Worm (Caenorhabditis elegans) whole organism, young adult: ENCODE data around the gene best-9.

ENCODE experiments used
- B0336.3 ChIP-seq: fragments of 200-800 bp; sonication (Bioruptor generic); IDR thresholded peaks from 2 replicates; pipeline ENCODE4 v1.3.6; 2022; ENCODE audit warnings: missing genetic modification characterization, missing compliant biosample characterization
- D2030.7 ChIP-seq: fragments of 200-800 bp; sonication (Bioruptor generic); IDR thresholded peaks from 2 replicates; pipeline ENCODE4 v1.3.6; 2022; ENCODE audit warnings: missing genetic modification reagents, missing genetic modification characterization, missing compliant biosample characterization
- F23B12.7 ChIP-seq: sonication (generic microtip); optimal IDR thresholded peaks from 2 replicates; lab custom pipeline; 2017; ENCODE audit warnings: missing genetic modification characterization, mild to moderate bottlenecking, missing compliant biosample characterization, antibody characterized with exemption, moderate library complexity; ENCODE audit not compliant: insufficient read depth
- F37B4.10 ChIP-seq: fragments of 200-800 bp; sonication (Bioruptor generic); IDR thresholded peaks from 2 replicates; pipeline ENCODE4 v1.3.6; 2022; ENCODE audit warnings: missing genetic modification characterization, missing compliant biosample characterization
- F39B2.1 ChIP-seq: fragments of 200-800 bp; sonication (Bioruptor generic); IDR thresholded peaks from 2 replicates; pipeline ENCODE4 v1.3.6; 2022; ENCODE audit warnings: missing genetic modification reagents, missing genetic modification characterization, missing compliant biosample characterization
- F52B5.7 ChIP-seq: sonication (generic microtip); optimal IDR thresholded peaks from 2 replicates; lab custom pipeline; 2016; ENCODE audit warnings: mild to moderate bottlenecking, missing genetic modification characterization, missing compliant biosample characterization
- F55B11.4 ChIP-seq: sonication (generic microtip); optimal IDR thresholded peaks from 2 replicates; lab custom pipeline; 2016; ENCODE audit warnings: missing compliant biosample characterization, missing genetic modification characterization, borderline replicate concordance; ENCODE audit not compliant: insufficient read depth
- F57A8.1 ChIP-seq: fragments of 200-800 bp; sonication (Bioruptor generic); optimal IDR thresholded peaks from 2 replicates; lab custom pipeline; 2018; ENCODE audit warnings: mild to moderate bottlenecking, missing genetic modification characterization, moderate library complexity, missing compliant biosample characterization
- K12H6.12 ChIP-seq: fragments of 200-800 bp; sonication (Bioruptor generic); optimal IDR thresholded peaks from 2 replicates; lab custom pipeline; 2018; ENCODE audit warnings: mild to moderate bottlenecking, missing genetic modification characterization, missing compliant biosample characterization
- Y53F4B.3 ChIP-seq: fragments of 200-800 bp; sonication (Bioruptor generic); IDR thresholded peaks from 2 replicates; pipeline ENCODE4 v1.3.6; 2022; ENCODE audit warnings: missing genetic modification reagents, missing genetic modification characterization, missing compliant biosample characterization
- Y53G8AR.9 ChIP-seq: fragments of 200-800 bp; sonication (Bioruptor generic); conservative IDR thresholded peaks from 2 replicates; pipeline ENCODE4 v1.3.6; 2022; ENCODE audit warnings: missing genetic modification reagents, missing genetic modification characterization, missing compliant biosample characterization
- Y56A3A.18 ChIP-seq: fragments of 200-800 bp; sonication (Bioruptor generic); IDR thresholded peaks from 2 replicates; pipeline ENCODE4 v1.3.6; 2022; ENCODE audit warnings: missing genetic modification reagents, missing genetic modification characterization, missing compliant biosample characterization
- ZK185.1 ChIP-seq: sonication (generic microtip); optimal IDR thresholded peaks from 2 replicates; lab custom pipeline; 2016; ENCODE audit warnings: mild to moderate bottlenecking, missing genetic modification characterization, missing compliant biosample characterization; ENCODE audit not compliant: poor library complexity, severe bottlenecking
- akir-1 ChIP-seq: fragments of 200-800 bp; sonication (Bioruptor generic); optimal IDR thresholded peaks from 2 replicates; lab custom pipeline; 2018; ENCODE audit warnings: mild to moderate bottlenecking, missing genetic modification characterization, moderate library complexity, missing compliant biosample characterization
- atf-7 ChIP-seq: sonication (generic microtip); optimal IDR thresholded peaks from 2 replicates; lab custom pipeline; 2017; ENCODE audit warnings: mild to moderate bottlenecking, missing genetic modification characterization, missing compliant biosample characterization
- attf-3 ChIP-seq: fragments of 200-800 bp; sonication (Bioruptor generic); conservative IDR thresholded peaks from 2 replicates; pipeline ENCODE4 v1.3.6; 2022; ENCODE audit warnings: missing genetic modification reagents, missing genetic modification characterization, missing compliant biosample characterization
- ccch-3 ChIP-seq: fragments of 200-800 bp; sonication (Bioruptor generic); optimal IDR thresholded peaks from 2 replicates; lab custom pipeline; 2018; ENCODE audit warnings: mild to moderate bottlenecking, missing genetic modification characterization, missing compliant biosample characterization
- cebp-2 ChIP-seq: fragments of 200-800 bp; sonication (Bioruptor generic); IDR thresholded peaks from 2 replicates; pipeline ENCODE4 v1.3.6; 2022; ENCODE audit warnings: missing genetic modification characterization, missing compliant biosample characterization
- ceh-100 ChIP-seq: fragments of 200-800 bp; sonication (Bioruptor generic); IDR thresholded peaks from 2 replicates; pipeline ENCODE4 v1.3.6; 2022; ENCODE audit warnings: missing genetic modification reagents, missing genetic modification characterization, missing compliant biosample characterization
- ceh-27 ChIP-seq: fragments of 200-800 bp; sonication (Bioruptor generic); optimal IDR thresholded peaks from 2 replicates; lab custom pipeline; 2018; ENCODE audit warnings: mild to moderate bottlenecking, missing genetic modification characterization, moderate library complexity, missing compliant biosample characterization
- ceh-91 ChIP-seq: fragments of 200-800 bp; sonication (Bioruptor generic); IDR thresholded peaks from 2 replicates; pipeline ENCODE4 v1.3.6; 2022; ENCODE audit warnings: missing genetic modification reagents, missing genetic modification characterization, missing compliant biosample characterization
- dox-1 ChIP-seq: fragments of 200-800 bp; sonication (Bioruptor generic); IDR thresholded peaks from 2 replicates; pipeline ENCODE4 v1.3.6; 2022; ENCODE audit warnings: missing genetic modification reagents, missing genetic modification characterization, missing compliant biosample characterization
- dpff-1 ChIP-seq: sonication (generic microtip); optimal IDR thresholded peaks from 2 replicates; lab custom pipeline; 2017; ENCODE audit warnings: mild to moderate bottlenecking, missing genetic modification characterization, missing compliant biosample characterization
- efl-1 ChIP-seq: fragments of 150-350 bp; optimal IDR thresholded peaks from 2 replicates; lab custom pipeline; 2014; ENCODE audit warnings: missing biosample characterization, missing genetic modification reagents, missing genetic modification characterization
- egl-18 ChIP-seq: fragments of 200-800 bp; sonication (Bioruptor generic); IDR thresholded peaks from 2 replicates; pipeline ENCODE4 v1.3.6; 2022; ENCODE audit warnings: missing genetic modification reagents, missing genetic modification characterization, missing compliant biosample characterization
- ekl-4 ChIP-seq: fragments of 200-800 bp; sonication (Bioruptor generic); IDR thresholded peaks from 2 replicates; pipeline ENCODE4 v1.3.6; 2022; ENCODE audit warnings: missing genetic modification reagents, missing genetic modification characterization, missing compliant biosample characterization
- ets-4 ChIP-seq: fragments of 200-800 bp; sonication (Bioruptor generic); optimal IDR thresholded peaks from 2 replicates; lab custom pipeline; 2018; ENCODE audit warnings: mild to moderate bottlenecking, missing genetic modification characterization, missing compliant biosample characterization
- fkh-3 ChIP-seq: sonication (generic microtip); optimal IDR thresholded peaks from 2 replicates; lab custom pipeline; 2016; ENCODE audit warnings: mild to moderate bottlenecking, missing genetic modification characterization, missing compliant biosample characterization
- lin-35 ChIP-seq, 3 experiments: fragments of 150-350 bp in 2 of 3; sonication (generic microtip) in 1 of 3; optimal IDR thresholded peaks; 2 replicates each; lab custom pipeline; 2014 to 2018; ENCODE audit warnings: missing biosample characterization in 3 of 3, missing genetic modification characterization in 3 of 3, missing genetic modification reagents in 3 of 3
- lir-1 ChIP-seq: fragments of 200-800 bp; sonication (Bioruptor generic); conservative IDR thresholded peaks from 2 replicates; pipeline ENCODE4 v1.3.6; 2022; ENCODE audit warnings: missing genetic modification reagents, missing genetic modification characterization, missing compliant biosample characterization
- mcd-1 ChIP-seq: fragments of 200-800 bp; sonication (Bioruptor generic); IDR thresholded peaks from 2 replicates; pipeline ENCODE4 v1.3.6; 2022; ENCODE audit warnings: missing genetic modification reagents, missing genetic modification characterization, missing compliant biosample characterization
- nfya-1 ChIP-seq: sonication (generic microtip); optimal IDR thresholded peaks from 2 replicates; lab custom pipeline; 2017; ENCODE audit warnings: antibody characterized with exemption, missing compliant biosample characterization, missing genetic modification characterization, borderline replicate concordance; ENCODE audit not compliant: insufficient read depth
- nhr-179 ChIP-seq: sonication (generic microtip); optimal IDR thresholded peaks from 2 replicates; lab custom pipeline; 2016; ENCODE audit warnings: mild to moderate bottlenecking, missing genetic modification characterization, missing compliant biosample characterization
- nhr-80 ChIP-seq: sonication (generic microtip); optimal IDR thresholded peaks from 2 replicates; lab custom pipeline; 2016; ENCODE audit warnings: missing genetic modification characterization, missing compliant biosample characterization
- nhr-90 ChIP-seq: sonication (generic microtip); optimal IDR thresholded peaks from 2 replicates; lab custom pipeline; 2016; ENCODE audit warnings: missing genotype, mild to moderate bottlenecking, missing genetic modification characterization, missing compliant biosample characterization
- pbrm-1 ChIP-seq: fragments of 200-800 bp; sonication (Bioruptor generic); IDR thresholded peaks from 2 replicates; pipeline ENCODE4 v1.3.6; 2022; ENCODE audit warnings: missing genetic modification reagents, missing genetic modification characterization, missing compliant biosample characterization
- rcor-1 ChIP-seq: fragments of 200-800 bp; sonication (Bioruptor generic); IDR thresholded peaks from 2 replicates; pipeline ENCODE4 v1.3.6; 2022; ENCODE audit warnings: missing genetic modification reagents, missing genetic modification characterization, missing compliant biosample characterization
- rpc-1 ChIP-seq, 2 experiments: fragments of 150-350 bp in 1 of 2; sonication (generic microtip) in 1 of 2; optimal IDR thresholded peaks; 2 replicates each; lab custom pipeline; 2014 to 2018; ENCODE audit warnings: missing biosample characterization in 1 of 2, missing genetic modification characterization in 1 of 2, missing genetic modification reagents in 1 of 2, missing genotype in 1 of 2
- snpc-1.3 ChIP-seq: sonication (generic microtip); optimal IDR thresholded peaks from 2 replicates; lab custom pipeline; 2017; ENCODE audit warnings: missing genetic modification characterization, mild to moderate bottlenecking, missing compliant biosample characterization, antibody characterized with exemption, moderate library complexity, missing genotype, missing genetic modification reagents; ENCODE audit not compliant: insufficient read depth
- somi-1 ChIP-seq: fragments of 200-800 bp; sonication (Bioruptor generic); optimal IDR thresholded peaks from 2 replicates; lab custom pipeline; 2018; ENCODE audit warnings: mild to moderate bottlenecking, missing genetic modification characterization, missing compliant biosample characterization
- sptf-2 ChIP-seq: fragments of 200-800 bp; sonication (Bioruptor generic); optimal IDR thresholded peaks from 2 replicates; lab custom pipeline; 2018; ENCODE audit warnings: mild to moderate bottlenecking, missing genetic modification characterization, missing compliant biosample characterization
- tbp1 ChIP-seq: fragments of 200-800 bp; sonication (Bioruptor generic); optimal IDR thresholded peaks from 2 replicates; lab custom pipeline; 2018; ENCODE audit warnings: mild to moderate bottlenecking, missing genetic modification characterization, missing compliant biosample characterization
- tlf-1 ChIP-seq: fragments of 200-800 bp; sonication (Bioruptor generic); optimal IDR thresholded peaks from 2 replicates; lab custom pipeline; 2018; ENCODE audit warnings: mild to moderate bottlenecking, missing genetic modification characterization, missing compliant biosample characterization
- xnd-1 ChIP-seq: sonication (generic microtip); optimal IDR thresholded peaks from 2 replicates; lab custom pipeline; 2016; ENCODE audit warnings: missing genotype, missing genetic modification reagents, missing genetic modification characterization, missing compliant biosample characterization
- zfh-2 ChIP-seq: fragments of 200-800 bp; sonication (Bioruptor generic); conservative IDR thresholded peaks from 2 replicates; pipeline ENCODE4 v1.3.6; 2022; ENCODE audit warnings: missing genetic modification reagents, missing genetic modification characterization, missing compliant biosample characterization
- zim-3 ChIP-seq: sonication (generic microtip); optimal IDR thresholded peaks from 2 replicates; lab custom pipeline; 2017; ENCODE audit warnings: mild to moderate bottlenecking, missing genetic modification characterization, moderate library complexity, missing compliant biosample characterization

Gene best-9

DNA sequence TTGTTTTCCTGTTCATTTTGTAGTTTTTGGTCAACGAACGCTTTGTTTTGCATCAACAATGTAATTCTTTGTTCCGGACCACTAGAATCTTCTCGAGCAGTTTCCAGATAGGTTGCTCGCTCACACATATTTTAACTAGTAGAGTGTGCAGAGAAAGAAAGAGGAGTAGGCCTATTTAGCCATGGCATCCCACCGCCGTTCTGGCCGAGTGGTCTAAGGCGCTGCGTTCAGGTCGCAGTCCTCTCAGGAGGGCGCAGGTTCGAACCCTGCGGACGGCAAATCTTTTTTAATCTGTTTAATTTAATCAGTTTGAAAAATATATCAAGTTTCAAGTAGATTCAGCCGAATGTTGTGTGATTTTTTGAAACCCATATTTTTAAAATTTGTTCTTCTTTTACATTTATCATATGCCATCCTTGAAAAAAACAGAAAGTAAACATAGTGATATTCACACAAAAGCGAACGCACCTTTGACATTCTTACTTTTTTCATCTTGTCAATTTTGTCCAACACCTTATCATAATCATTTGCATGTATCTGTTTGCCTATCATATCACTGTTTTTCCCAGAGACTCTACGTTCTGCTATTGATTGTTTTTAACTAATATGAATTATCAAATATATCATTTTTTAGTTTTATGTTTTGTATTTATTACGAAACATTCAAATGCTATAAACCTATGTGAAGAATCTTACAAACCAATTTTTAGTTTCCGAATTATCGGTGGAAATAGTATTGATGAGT, 3.7 kb upstream of the best-9 start, which contains the start of gene try-3 (continued):
- TF ChIP-seq lir-1 (peak; percentile 47; the same call in 1 of the 2 replicates), rcor-1 (GFP tag; lab: Robert Waterston, UW) (peak; percentile 68), ets-4 (GFP tag; lab: Kevin White, UChicago) (peak; percentile 13), nhr-80 (tag; lab: Kevin White, UChicago) (peak; percentile 41), ZK185.1 (peak; percentile 74), somi-1 (GFP tag; lab: Kevin White, UChicago) (peak; percentile 15), egl-18 (GFP tag; lab: Robert Waterston, UW) (no peak), akir-1 (GFP tag; lab: Kevin White, UChicago) (no peak), tbp1 (GFP tag; lab: Kevin White, UChicago) (peak; percentile 98), pbrm-1 (GFP tag; lab: Robert Waterston, UW) (peak; percentile 90), nfya-1 (tag; lab: Kevin White, UChicago) (no peak), efl-1 (no peak), ceh-91 (peak; percentile 47), F23B12.7 (tag; lab: Kevin White, UChicago) (peak; percentile 65), nhr-90 (peak; percentile 71), F52B5.7 (tag; lab: Kevin White, UChicago) (peak; percentile 75), fkh-3 (tag; lab: Kevin White, UChicago) (no peak), zfh-2 (GFP tag; lab: Robert Waterston, UW) (no peak), zim-3 (no peak), ekl-4 (GFP tag; lab: Robert Waterston, UW) (peak; percentile 71), F57A8.1 (GFP tag; lab: Kevin White, UChicago) (no peak), nhr-179 (no peak), mcd-1 (GFP tag; lab: Robert Waterston, UW) (peak; percentile 82), Y53F4B.3 (GFP tag; lab: Robert Waterston, UW) (no peak), F39B2.1 (GFP tag; lab: Robert Waterston, UW) (no peak), atf-7 (tag; lab: Kevin White, UChicago) (peak; percentile 55), tlf-1 (GFP tag; lab: Kevin White, UChicago) (peak; percentile 26), F55B11.4 (tag; lab: Kevin White, UChicago) (no peak), D2030.7 (GFP tag; lab: Robert Waterston, UW) (peak; percentile 67), lin-35 (GFP tag; optimal IDR thresholded peaks at IDR 0.05; lab: Kevin White, UChicago) (peak in 1 of 3 experiments; percentile 78), Y56A3A.18 (0 out of 2 replicates have a peak, but pooled peaks have one; percentile 27), snpc-1.3 (tag; lab: Kevin White, UChicago) (peak; percentile 75), sptf-2 (GFP tag; lab: Kevin White, UChicago) (peak; percentile 61), ceh-27 (GFP tag; lab: Kevin White, UChicago) (peak; percentile 73), cebp-2 (GFP tag; lab: Robert Waterston, UW) (peak; percentile 79; the same call in 1 of the 2 replicates), F37B4.10 (GFP tag; lab: Robert Waterston, UW) (0 out of 2 replicates have a peak, but pooled peaks have one; percentile 59), Y53G8AR.9 (GFP tag; lab: Robert Waterston, UW) (peak; percentile 72; the same call in 1 of the 2 replicates), rpc-1 (optimal IDR thresholded peaks at IDR 0.05; lab: Kevin White, UChicago) (peak; percentile 74), rpc-1 (tag; optimal IDR thresholded peaks at IDR 0.05; lab: Kevin White, UChicago) (peak; percentile 89), ceh-100 (GFP tag; lab: Robert Waterston, UW) (peak; percentile 72), xnd-1 (tag; lab: Kevin White, UChicago) (no peak), ccch-3 (GFP tag; lab: Kevin White, UChicago) (no peak), dpff-1 (tag; lab: Kevin White, UChicago) (peak; percentile 50), dox-1 (peak; percentile 90), K12H6.12 (tag; lab: Kevin White, UChicago) (peak; percentile 82), attf-3 (GFP tag; lab: Robert Waterston, UW) (no peak; the same call in 1 of the 2 replicates), B0336.3 (GFP tag; lab: Robert Waterston, UW) (peak; percentile 81)
